Fruit fly (Drosophila melanogaster): ENCODE data around the gene Fadd.

Fadd gene

DNA sequence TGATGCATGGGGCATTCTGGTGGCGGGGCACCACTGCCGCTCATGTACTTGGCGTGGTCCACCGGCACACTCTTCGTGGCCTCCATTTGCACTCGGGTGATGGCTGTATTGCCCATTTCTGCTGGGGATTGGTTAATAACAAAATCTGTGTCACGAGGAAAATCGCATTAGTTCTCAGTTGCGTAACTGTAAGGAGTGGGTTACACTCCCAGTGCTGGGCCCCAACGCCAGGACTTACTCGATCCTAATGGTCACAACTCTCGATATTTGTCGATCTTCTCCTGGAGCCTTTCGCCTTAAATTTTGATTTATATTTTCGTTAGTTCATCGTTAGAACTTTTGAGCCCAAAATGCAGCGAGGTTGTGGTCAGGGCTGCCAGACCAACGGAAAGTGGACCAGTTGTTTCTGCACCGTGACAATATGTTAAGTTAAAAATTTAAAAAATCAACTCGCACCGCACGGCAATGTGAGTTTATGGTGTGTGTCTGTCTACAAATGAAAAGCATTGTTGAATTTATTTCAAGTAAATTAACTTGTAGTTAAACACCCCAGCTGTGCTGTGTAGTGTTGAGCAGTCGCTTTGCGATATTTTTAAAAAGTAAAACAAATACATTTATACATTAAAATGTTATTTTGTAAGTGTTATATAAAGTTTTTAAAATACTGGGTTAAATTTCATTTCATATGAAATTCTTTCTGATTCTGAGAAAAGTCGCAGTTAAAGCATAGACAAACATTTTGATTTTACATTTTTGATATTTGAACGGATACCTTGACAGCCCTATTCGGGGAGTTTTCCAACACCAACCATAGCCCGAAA is 7.1 kb upstream of the Fadd start, which contains the start of the genes Cchl and ND-42 (continued):
- peak; percentile 77 for TF ChIP-seq Chrac-16 (GFP tag; optimal IDR thresholded peaks at IDR 0.05)
- peak; percentile 76 for TF ChIP-seq vfl (GFP tag; optimal IDR thresholded peaks at IDR 0.05)
- peak; percentile 56; the same call in 1 of the 2 replicates for TF ChIP-seq CG14014 (GFP tag; IDR thresholded peaks at IDR 0.05)
- TF ChIP-seq CG10543 (GFP tag; optimal IDR thresholded peaks at IDR 0.05): peak; percentile 88
- peak; percentile 41 for TF ChIP-seq CG31224 (GFP tag; IDR thresholded peaks at IDR 0.05)
- no peak for TF ChIP-seq Kr (GFP tag; optimal IDR thresholded peaks at IDR 0.05)
- TF ChIP-seq MTF-1 (GFP tag; optimal IDR thresholded peaks at IDR 0.05; ENCODE audit: borderline replicate concordance): peak; percentile 23
- TF ChIP-seq CG34376 (GFP tag; optimal IDR thresholded peaks at IDR 0.05): peak; percentile 78
- no peak for TF ChIP-seq pan (optimal IDR thresholded peaks at IDR 0.05)
- TF ChIP-seq pan (GFP tag; optimal IDR thresholded peaks at IDR 0.05 in 1 of 2, IDR thresholded peaks at IDR 0.05 in 1 of 2): peak in 1 of 2 experiments; percentile 62
- no peak for TF ChIP-seq Gsc (GFP tag; IDR thresholded peaks at IDR 0.05)
- no peak for TF ChIP-seq hth (optimal IDR thresholded peaks at IDR 0.05)
- peak; percentile 79 for TF ChIP-seq cwo (GFP tag; optimal IDR thresholded peaks at IDR 0.05)
- TF ChIP-seq stwl (tag; optimal IDR thresholded peaks at IDR 0.05): peak; percentile 92
- TF ChIP-seq CG16779 (GFP tag; IDR thresholded peaks at IDR 0.05): no peak
- no peak for TF ChIP-seq CG7839 (tag; optimal IDR thresholded peaks at IDR 0.05)
- TF ChIP-seq CG18764 (GFP tag; optimal IDR thresholded peaks at IDR 0.05): peak; percentile 80
- peak; percentile 66 for TF ChIP-seq CG5245 (GFP tag; optimal IDR thresholded peaks at IDR 0.05)
- TF ChIP-seq CG8765 (GFP tag; IDR thresholded peaks at IDR 0.05): peak; percentile 71
- TF ChIP-seq mld (GFP tag; IDR thresholded peaks at IDR 0.05; ENCODE audit: partially characterized antibody): no peak
- TF ChIP-seq bcd (GFP tag; optimal IDR thresholded peaks at IDR 0.05): peak; percentile 83
- no peak for TF ChIP-seq CG6654 (GFP tag; optimal IDR thresholded peaks at IDR 0.05)
- TF ChIP-seq HmgZ (tag; optimal IDR thresholded peaks at IDR 0.05): peak; percentile 80
- peak; percentile 67 for TF ChIP-seq CG32772 (GFP tag; IDR thresholded peaks at IDR 0.05)
- peak; percentile 66 for TF ChIP-seq CG30020 (tag; optimal IDR thresholded peaks at IDR 0.05)
- TF ChIP-seq CG15601 (tag; optimal IDR thresholded peaks at IDR 0.05): peak; percentile 61
- TF ChIP-seq mam (GFP tag; optimal IDR thresholded peaks at IDR 0.05): peak; percentile 78
- peak; percentile 79 for TF ChIP-seq CG9215 (GFP tag; IDR thresholded peaks at IDR 0.05)
- peak; percentile 57 for TF ChIP-seq CG3407 (GFP tag; optimal IDR thresholded peaks at IDR 0.05)
- TF ChIP-seq tx (GFP tag; optimal IDR thresholded peaks at IDR 0.05): peak; percentile 33
- TF ChIP-seq btn (GFP tag; optimal IDR thresholded peaks at IDR 0.05): no peak
- TF ChIP-seq CG4328 (GFP tag; optimal IDR thresholded peaks at IDR 0.05): peak; percentile 81
- TF ChIP-seq CG12391 (tag; optimal IDR thresholded peaks at IDR 0.05): peak; percentile 90
- no peak for TF ChIP-seq D19B (GFP tag; optimal IDR thresholded peaks at IDR 0.05)
- peak; percentile 68 for TF ChIP-seq kah (GFP tag; optimal IDR thresholded peaks at IDR 0.05)
- TF ChIP-seq CG2678 (tag; optimal IDR thresholded peaks at IDR 0.05): no peak
- peak; percentile 74 for TF ChIP-seq Ssrp (tag; optimal IDR thresholded peaks at IDR 0.05)
- TF ChIP-seq CG7357 (GFP tag; IDR thresholded peaks at IDR 0.05): peak; percentile 28; the same call in 1 of the 3 replicates
- 0 out of 2 replicates have a peak, but pooled peaks have one; percentile 6 for TF ChIP-seq cas (GFP tag; IDR thresholded peaks at IDR 0.05)
- peak; percentile 58; the same call in 2 of the 3 replicates for TF ChIP-seq croc (GFP tag; conservative IDR thresholded peaks at IDR 0.05)
- TF ChIP-seq CG9437 (GFP tag; optimal IDR thresholded peaks at IDR 0.05): peak; percentile 82
- TF ChIP-seq her (GFP tag; optimal IDR thresholded peaks at IDR 0.05): peak; percentile 51
- TF ChIP-seq h (optimal IDR thresholded peaks at IDR 0.05): no peak
- peak; percentile 62 for TF ChIP-seq al (GFP tag; IDR thresholded peaks at IDR 0.05)
- no peak for TF ChIP-seq ken (GFP tag; IDR thresholded peaks at IDR 0.05)
- no peak; the same call in 2 of the 3 replicates for TF ChIP-seq zen2 (GFP tag; IDR thresholded peaks at IDR 0.05; ENCODE audit: partially characterized antibody)
- TF ChIP-seq CG6791 (GFP tag; IDR thresholded peaks at IDR 0.05; ENCODE audit: partially characterized antibody): peak; percentile 37; the same call in 1 of the 3 replicates
- peak; percentile 43 for TF ChIP-seq pzg (GFP tag; optimal IDR thresholded peaks at IDR 0.05)
- TF ChIP-seq Sox102F (GFP tag; optimal IDR thresholded peaks at IDR 0.05): peak; percentile 81

Measured in whole organism, embryonic.